Fruit fly (Drosophila melanogaster) whole organism, embryonic: Measurements from ENCODE around the gene Creld.

Source experiments
- ATbp ChIP-seq: fragments of 200-800 bp; sonication (Bioruptor generic); optimal IDR thresholded peaks from 2 replicates; lab custom pipeline; 2017; ENCODE audit warnings: missing biosample characterization, mild to moderate bottlenecking, missing genetic modification characterization, missing genetic modification reagents
- Atf6 ChIP-seq: fragments of 200-800 bp; sonication (Bioruptor generic); IDR thresholded peaks from 2 replicates; pipeline ENCODE4 v1.3.6; 2022; ENCODE audit warnings: missing biosample characterization, missing genetic modification characterization
- Awh ChIP-seq: fragments of 200-800 bp; sonication (Bioruptor generic); IDR thresholded peaks from 2 replicates; pipeline ENCODE4, ENCODE4 v1.3.6; 2022; ENCODE audit warnings: missing biosample characterization, missing genetic modification characterization
- CG12219 ChIP-seq: fragments of 200-800 bp; sonication (Bioruptor generic); optimal IDR thresholded peaks from 3 replicates; lab custom pipeline; 2018; ENCODE audit warnings: missing biosample characterization, mild to moderate bottlenecking, missing genetic modification characterization
- CG1233 ChIP-seq: fragments of 200-800 bp; sonication (Bioruptor generic); optimal IDR thresholded peaks from 4 replicates; lab custom pipeline; 2018; ENCODE audit warnings: missing biosample characterization, mild to moderate bottlenecking, missing genetic modification characterization
- CG13624 ChIP-seq: fragments of 200-800 bp; sonication (Bioruptor generic); optimal IDR thresholded peaks from 2 replicates; lab custom pipeline; 2016; ENCODE audit warnings: missing biosample characterization, missing genetic modification characterization
- CG14014 ChIP-seq: fragments of 200-800 bp; sonication (Bioruptor generic); IDR thresholded peaks from 2 replicates; pipeline ENCODE4 v1.3.6; 2022; ENCODE audit warnings: missing biosample characterization, missing genetic modification characterization
- CG17328 ChIP-seq: fragments of 200-800 bp; sonication (Bioruptor generic); IDR thresholded peaks from 2 replicates; pipeline ENCODE4 v1.3.6; 2022; ENCODE audit warnings: missing biosample characterization, missing genetic modification characterization
- CG1792 ChIP-seq: fragments of 200-800 bp; sonication (Bioruptor generic); optimal IDR thresholded peaks from 2 replicates; lab custom pipeline; 2016; ENCODE audit warnings: missing biosample characterization, missing genetic modification characterization
- CG2120 ChIP-seq: fragments of 200-800 bp; sonication (Bioruptor generic); optimal IDR thresholded peaks from 3 replicates; lab custom pipeline; 2016; ENCODE audit warnings: missing biosample characterization, missing genetic modification characterization
- CG2202 ChIP-seq: fragments of 200-800 bp; sonication (Bioruptor generic); optimal IDR thresholded peaks from 2 replicates; lab custom pipeline; 2018; ENCODE audit warnings: missing biosample characterization, mild to moderate bottlenecking, missing genetic modification characterization
- CG30020 ChIP-seq: fragments of 200-800 bp; optimal IDR thresholded peaks from 2 replicates; lab custom pipeline; 2019; ENCODE audit warnings: missing biosample characterization, mild to moderate bottlenecking, missing genetic modification characterization, moderate library complexity
- CG30431 ChIP-seq: fragments of 200-800 bp; sonication (Bioruptor generic); optimal IDR thresholded peaks from 2 replicates; lab custom pipeline; 2017; ENCODE audit warnings: missing biosample characterization, missing genetic modification characterization
- CG3163 ChIP-seq: fragments of 200-800 bp; sonication (Bioruptor generic); optimal IDR thresholded peaks from 3 replicates; lab custom pipeline; 2016; ENCODE audit warnings: missing biosample characterization, missing genetic modification characterization
- CG32532 ChIP-seq: fragments of 200-800 bp; sonication (Bioruptor generic); IDR thresholded peaks from 2 replicates; pipeline ENCODE4 v1.3.6; 2022; ENCODE audit warnings: missing biosample characterization, missing genetic modification characterization
- CG3407 ChIP-seq: fragments of 200-800 bp; sonication (Bioruptor generic); optimal IDR thresholded peaks from 2 replicates; lab custom pipeline; 2018; ENCODE audit warnings: missing biosample characterization, mild to moderate bottlenecking, missing genetic modification characterization
- CG34422 ChIP-seq: fragments of 200-800 bp; sonication (Bioruptor generic); IDR thresholded peaks from 3 replicates; pipeline ENCODE4 v1.3.6; 2022; ENCODE audit warnings: missing biosample characterization, missing genetic modification characterization
- CG7271 ChIP-seq: fragments of 200-800 bp; sonication (Bioruptor generic); optimal IDR thresholded peaks from 2 replicates; lab custom pipeline; 2018; ENCODE audit warnings: missing biosample characterization, mild to moderate bottlenecking, missing genetic modification characterization, moderate library complexity
- CG7556 ChIP-seq: fragments of 200-800 bp; sonication (Bioruptor generic); optimal IDR thresholded peaks from 2 replicates; lab custom pipeline; 2017; ENCODE audit warnings: missing biosample characterization, mild to moderate bottlenecking, missing genetic modification characterization
- CG8089 ChIP-seq: fragments of 200-800 bp; sonication (Bioruptor generic); optimal IDR thresholded peaks from 3 replicates; lab custom pipeline; 2016; ENCODE audit warnings: missing biosample characterization, missing genetic modification characterization
- CG8388 ChIP-seq: fragments of 200-800 bp; sonication (Bioruptor generic); optimal IDR thresholded peaks from 2 replicates; lab custom pipeline; 2019; ENCODE audit warnings: missing biosample characterization, mild to moderate bottlenecking, missing genetic modification characterization, moderate library complexity
- CG9609 ChIP-seq: fragments of 200-800 bp; sonication (Bioruptor generic); optimal IDR thresholded peaks from 3 replicates; lab custom pipeline; 2016; ENCODE audit warnings: missing biosample characterization, missing genetic modification characterization
- CG9727 ChIP-seq: fragments of 200-800 bp; sonication (Bioruptor generic); optimal IDR thresholded peaks from 3 replicates; lab custom pipeline; 2017; ENCODE audit warnings: missing biosample characterization, mild to moderate bottlenecking, missing genetic modification characterization
- CkIIα-i1 ChIP-seq: fragments of 200-800 bp; sonication (Bioruptor generic); IDR thresholded peaks from 2 replicates; pipeline ENCODE4 v1.3.6; 2022; ENCODE audit warnings: missing biosample characterization, missing genetic modification characterization
- E2f2 ChIP-seq: fragments of 200-800 bp; sonication (Bioruptor generic); IDR thresholded peaks from 2 replicates; pipeline ENCODE4 v1.3.6; 2022; ENCODE audit warnings: missing biosample characterization, missing genetic modification characterization
- Fer2 ChIP-seq: fragments of 200-800 bp; sonication (Bioruptor generic); optimal IDR thresholded peaks from 2 replicates; lab custom pipeline; 2018; ENCODE audit warnings: missing biosample characterization, mild to moderate bottlenecking, missing genetic modification characterization, moderate library complexity
- Hr39 ChIP-seq: fragments of >200 bp; optimal IDR thresholded peaks from 2 replicates; lab custom pipeline; 2017
- MBD-R2 ChIP-seq: fragments of 200-800 bp; sonication (Bioruptor generic); IDR thresholded peaks from 2 replicates; pipeline ENCODE4 v1.3.6; 2022; ENCODE audit warnings: missing biosample characterization, missing genetic modification characterization
- MTF-1 ChIP-seq: fragments of 200-800 bp; sonication (Bioruptor generic); optimal IDR thresholded peaks from 2 replicates; lab custom pipeline; 2018; ENCODE audit warnings: missing biosample characterization, mild to moderate bottlenecking, missing genetic modification characterization, borderline replicate concordance
- Max ChIP-seq: fragments of 200-800 bp; sonication (Bioruptor generic); optimal IDR thresholded peaks from 2 replicates; lab custom pipeline; 2016; ENCODE audit warnings: missing biosample characterization, mild to moderate bottlenecking, missing genetic modification characterization
- Nf-YC ChIP-seq: fragments of 200-800 bp; optimal IDR thresholded peaks from 3 replicates; lab custom pipeline; 2019; ENCODE audit warnings: missing biosample characterization, mild to moderate bottlenecking, missing genetic modification characterization, moderate library complexity
- Oli ChIP-seq: fragments of 200-800 bp; sonication (Bioruptor generic); optimal IDR thresholded peaks from 2 replicates; lab custom pipeline; 2018; ENCODE audit warnings: missing biosample characterization, mild to moderate bottlenecking, missing genetic modification characterization, moderate library complexity
- Side ChIP-seq: fragments of 200-800 bp; sonication (Bioruptor generic); optimal IDR thresholded peaks from 2 replicates; lab custom pipeline; 2016; ENCODE audit warnings: missing biosample characterization, missing genetic modification characterization
- Sin3A ChIP-seq: fragments of >200 bp; optimal IDR thresholded peaks from 2 replicates; lab custom pipeline; 2018
- al ChIP-seq: fragments of 200-800 bp; sonication (Bioruptor generic); IDR thresholded peaks from 2 replicates; pipeline ENCODE4 v1.3.6; 2022; ENCODE audit warnings: missing biosample characterization, missing genetic modification characterization
- ash1 ChIP-seq: fragments of 200-800 bp; sonication (Bioruptor generic); optimal IDR thresholded peaks from 2 replicates; lab custom pipeline; 2018; ENCODE audit warnings: missing biosample characterization, mild to moderate bottlenecking, missing genetic modification characterization
- crc ChIP-seq: fragments of 200-800 bp; sonication (Bioruptor generic); optimal IDR thresholded peaks from 2 replicates; lab custom pipeline; 2016; ENCODE audit warnings: missing biosample characterization, missing genetic modification characterization
- crol ChIP-seq: fragments of 200-800 bp; sonication (Bioruptor generic); IDR thresholded peaks from 2 replicates; pipeline ENCODE4 v1.3.6; 2022; ENCODE audit warnings: missing biosample characterization, missing genetic modification characterization
- crp ChIP-seq, 2 experiments: fragments of 200-800 bp; sonication (Bioruptor generic); optimal IDR thresholded peaks; 2 replicates in 1 of 2; 3 replicates in 1 of 2; lab custom pipeline; 2017; ENCODE audit warnings: missing biosample characterization in 2 of 2, missing genetic modification characterization in 2 of 2, mild to moderate bottlenecking in 1 of 2, moderate library complexity in 1 of 2
- dan ChIP-seq: fragments of 200-800 bp; sonication (Bioruptor generic); IDR thresholded peaks from 2 replicates; pipeline ENCODE4 v1.3.6; 2022; ENCODE audit warnings: missing biosample characterization, missing genetic modification characterization
- disco-r ChIP-seq: fragments of 200-800 bp; sonication (Bioruptor generic); optimal IDR thresholded peaks from 2 replicates; lab custom pipeline; 2016; ENCODE audit warnings: missing biosample characterization, missing genetic modification characterization
- dm ChIP-seq: fragments of 200-800 bp; sonication (Bioruptor generic); optimal IDR thresholded peaks from 3 replicates; lab custom pipeline; 2016; ENCODE audit warnings: missing biosample characterization, missing genetic modification characterization
- ems ChIP-seq: fragments of 200-800 bp; sonication (Bioruptor generic); optimal IDR thresholded peaks from 3 replicates; lab custom pipeline; 2016; ENCODE audit warnings: missing biosample characterization, missing genetic modification characterization
- ewg ChIP-seq: fragments of 200-800 bp; sonication (Bioruptor generic); optimal IDR thresholded peaks from 3 replicates; lab custom pipeline; 2017; ENCODE audit warnings: mild to moderate bottlenecking, missing biosample characterization, missing genetic modification reagents, missing genetic modification characterization
- fd3F ChIP-seq: fragments of 200-800 bp; sonication (Bioruptor generic); optimal IDR thresholded peaks from 2 replicates; lab custom pipeline; 2018; ENCODE audit warnings: missing biosample characterization, mild to moderate bottlenecking, missing genetic modification characterization, moderate library complexity
- gro ChIP-seq: fragments of 200-800 bp; sonication (Bioruptor generic); optimal IDR thresholded peaks from 2 replicates; lab custom pipeline; 2016; ENCODE audit warnings: missing biosample characterization, missing genetic modification characterization
- ken ChIP-seq: fragments of 200-800 bp; sonication (Bioruptor generic); IDR thresholded peaks from 3 replicates; pipeline ENCODE4 v1.3.6; 2022; ENCODE audit warnings: missing biosample characterization, missing genetic modification characterization
- knrl ChIP-seq: fragments of 200-800 bp; sonication (Bioruptor generic); IDR thresholded peaks from 3 replicates; pipeline ENCODE4 v1.3.6; 2022; ENCODE audit warnings: missing biosample characterization, missing genetic modification characterization; ENCODE audit not compliant: partially characterized antibody
- mirr ChIP-seq: fragments of 200-800 bp; sonication (Bioruptor generic); optimal IDR thresholded peaks from 3 replicates; lab custom pipeline; 2018; ENCODE audit warnings: missing biosample characterization, mild to moderate bottlenecking, missing genetic modification characterization
- odd ChIP-seq: fragments of 200-800 bp; sonication (Bioruptor generic); optimal IDR thresholded peaks from 2 replicates; lab custom pipeline; 2017; ENCODE audit warnings: missing biosample characterization, mild to moderate bottlenecking, missing genetic modification characterization
- pzg ChIP-seq: fragments of 200-800 bp; sonication (Bioruptor generic); optimal IDR thresholded peaks from 3 replicates; lab custom pipeline; 2018; ENCODE audit warnings: missing biosample characterization, mild to moderate bottlenecking, missing genetic modification characterization, moderate library complexity
- rib ChIP-seq: fragments of 200-800 bp; sonication (Bioruptor generic); IDR thresholded peaks from 2 replicates; pipeline ENCODE4 v1.3.6; 2022; ENCODE audit warnings: missing biosample characterization, missing genetic modification characterization
- ro ChIP-seq: fragments of 200-800 bp; sonication (Bioruptor generic); IDR thresholded peaks from 2 replicates; pipeline ENCODE4 v1.3.6; 2022; ENCODE audit warnings: missing biosample characterization, missing genetic modification characterization
- sens-2 ChIP-seq: fragments of 200-800 bp; sonication (Bioruptor generic); IDR thresholded peaks from 2 replicates; pipeline ENCODE4 v1.3.6; 2022; ENCODE audit warnings: missing biosample characterization, missing genetic modification characterization

The Creld gene

DNA sequence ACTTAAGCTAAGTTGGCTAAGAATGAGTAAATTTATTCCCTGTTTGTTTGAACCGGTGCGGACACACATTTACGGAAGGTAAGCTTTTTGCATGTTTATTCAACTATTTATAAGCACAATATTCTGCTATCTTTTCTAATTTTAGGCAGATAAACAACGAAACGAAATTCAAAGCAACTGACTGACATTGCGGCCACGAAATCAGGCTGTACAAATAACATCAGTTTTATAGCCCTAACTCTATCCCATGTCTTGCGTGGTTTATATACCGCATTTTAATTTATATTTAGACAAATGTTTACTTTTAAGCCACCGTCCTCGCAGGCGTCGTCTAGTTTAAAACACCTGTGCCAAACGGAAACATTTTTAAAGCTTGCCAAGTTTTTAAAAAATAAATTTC, 17.1 kb upstream of the Creld start (continued):
- TF ChIP-seq CG7271 (tag; lab: Kevin White, UChicago) (no peak), sens-2 (GFP tag; lab: Robert Waterston, UW) (no peak), CG3163 (no peak), MBD-R2 (GFP tag; lab: Robert Waterston, UW) (no peak), CG2202 (no peak), ro (GFP tag; lab: Robert Waterston, UW) (no peak), dm (GFP tag; lab: Kevin White, UChicago) (no peak), CG1233 (GFP tag; lab: Kevin White, UChicago) (no peak), CG30431 (GFP tag; lab: Kevin White, UChicago) (no peak), CG1792 (GFP tag; lab: Kevin White, UChicago) (no peak), ken (GFP tag; lab: Robert Waterston, UW) (no peak), crol (no peak), al (no peak), CG2120 (no peak), gro (GFP tag; lab: Kevin White, UChicago) (no peak), crc (no peak), CG13624 (GFP tag; lab: Kevin White, UChicago) (no peak), pzg (GFP tag; lab: Kevin White, UChicago) (no peak), CG14014 (peak; percentile 33; the same call in 1 of the 2 replicates), disco-r (GFP tag; lab: Kevin White, UChicago) (no peak), Awh (GFP tag; lab: Robert Waterston, UW) (no peak), ash1 (GFP tag; lab: Kevin White, UChicago) (no peak), CG8388 (GFP tag; lab: Kevin White, UChicago) (no peak), Max (GFP tag; lab: Kevin White, UChicago) (no peak), CG34422 (GFP tag; lab: Robert Waterston, UW) (no peak), CG9727 (GFP tag; lab: Kevin White, UChicago) (no peak), E2f2 (GFP tag; lab: Robert Waterston, UW) (no peak), ems (no peak), crp (GFP tag; optimal IDR thresholded peaks at IDR 0.05; lab: Kevin White, UChicago) (no peak), CG8089 (no peak), Sin3A (lab: Kevin White, UChicago) (no peak), CG30020 (no peak), CG17328 (GFP tag; lab: Robert Waterston, UW) (no peak), ATbp (GFP tag; lab: Kevin White, UChicago) (no peak), Side (GFP tag; lab: Kevin White, UChicago) (no peak), fd3F (GFP tag; lab: Kevin White, UChicago) (no peak), Oli (tag; lab: Kevin White, UChicago) (no peak), ewg (GFP tag; lab: Kevin White, UChicago) (no peak), CG9609 (GFP tag; lab: Kevin White, UChicago) (no peak), dan (no peak), Fer2 (tag; lab: Kevin White, UChicago) (peak; percentile 20), CG3407 (no peak), CG12219 (no peak), rib (GFP tag; lab: Robert Waterston, UW) (no peak), MTF-1 (GFP tag; lab: Kevin White, UChicago) (no peak), CG7556 (GFP tag; lab: Kevin White, UChicago) (no peak), CG32532 (no peak), odd (peak; percentile 35), Atf6 (no peak), mirr (peak; percentile 31), Hr39 (no peak), knrl (GFP tag; lab: Robert Waterston, UW) (no peak), CkIIα-i1 (GFP tag; lab: Robert Waterston, UW) (no peak), Nf-YC (tag; lab: Kevin White, UChicago) (no peak)
